Fruit fly (Drosophila melanogaster): ENCODE measurements around the gene sloth2.

sloth2 gene

dm6 chrX:6985182-6985851 lies 25.8 kb upstream of the sloth2 start (continued):
- peak; percentile 37 for TF ChIP-seq B-H1 (GFP tag; IDR thresholded peaks at IDR 0.05)
- TF ChIP-seq tgo (GFP tag; IDR thresholded peaks at IDR 0.05): peak; percentile 71
- peak; percentile 90 for TF ChIP-seq gsb-n (tag; optimal IDR thresholded peaks at IDR 0.05)
- TF ChIP-seq CG7963 (GFP tag; IDR thresholded peaks at IDR 0.05; ENCODE audit: partially characterized antibody): peak; percentile 60; the same call in 1 of the 3 replicates
- peak; percentile 50 for TF ChIP-seq D (optimal IDR thresholded peaks at IDR 0.05)
- TF ChIP-seq D (GFP tag; optimal IDR thresholded peaks at IDR 0.05): peak; percentile 79
- TF ChIP-seq salm (tag; optimal IDR thresholded peaks at IDR 0.05): peak; percentile 62
- peak; percentile 77 for TF ChIP-seq trem (tag; optimal IDR thresholded peaks at IDR 0.05)
- peak in 1 of 2 experiments; percentile 91 for TF ChIP-seq eve (GFP tag; optimal IDR thresholded peaks at IDR 0.05)
- no peak for TF ChIP-seq wek (GFP tag; optimal IDR thresholded peaks at IDR 0.05)
- peak; percentile 66 for TF ChIP-seq slbo (GFP tag; IDR thresholded peaks at IDR 0.05)
- peak; percentile 88 for TF ChIP-seq CG2202 (tag; optimal IDR thresholded peaks at IDR 0.05)
- TF ChIP-seq zfh2 (GFP tag; optimal IDR thresholded peaks at IDR 0.05): peak; percentile 71
- peak; percentile 58 for TF ChIP-seq psq (GFP tag; optimal IDR thresholded peaks at IDR 0.05)
- peak; percentile 40 for TF ChIP-seq HHEX (GFP tag; optimal IDR thresholded peaks at IDR 0.05)
- TF ChIP-seq Mrtf (GFP tag; IDR thresholded peaks at IDR 0.05): no peak; the same call in 2 of the 3 replicates
- peak in 1 of 2 experiments; percentile 70 for TF ChIP-seq Eip74EF (GFP tag; optimal IDR thresholded peaks at IDR 0.05)
- TF ChIP-seq bbx (GFP tag; IDR thresholded peaks at IDR 0.05; ENCODE audit: partially characterized antibody): peak; percentile 86
- peak; percentile 43; the same call in 1 of the 4 replicates for TF ChIP-seq Gug (GFP tag; IDR thresholded peaks at IDR 0.05)
- peak; percentile 54 for TF ChIP-seq CG9609 (GFP tag; optimal IDR thresholded peaks at IDR 0.05)
- TF ChIP-seq luna (GFP tag; optimal IDR thresholded peaks at IDR 0.05): no peak
- TF ChIP-seq Camta (GFP tag; optimal IDR thresholded peaks at IDR 0.05): peak; percentile 80
- peak; percentile 74; the same call in 2 of the 3 replicates for TF ChIP-seq Opbp (GFP tag; IDR thresholded peaks at IDR 0.05; ENCODE audit: partially characterized antibody)
- peak; percentile 86 for TF ChIP-seq CG2678 (tag; optimal IDR thresholded peaks at IDR 0.05)
- TF ChIP-seq tup (GFP tag; optimal IDR thresholded peaks at IDR 0.05): peak; percentile 54
- TF ChIP-seq NC2α (GFP tag; optimal IDR thresholded peaks at IDR 0.05): peak; percentile 43
- TF ChIP-seq CG11504 (tag; optimal IDR thresholded peaks at IDR 0.05): peak; percentile 79
- peak; percentile 80 for TF ChIP-seq pnt (GFP tag; optimal IDR thresholded peaks at IDR 0.05)
- no peak for TF ChIP-seq pita (GFP tag; optimal IDR thresholded peaks at IDR 0.05)
- peak; percentile 1 for TF ChIP-seq pzg (GFP tag; optimal IDR thresholded peaks at IDR 0.05)
- TF ChIP-seq CG7928 (GFP tag; optimal IDR thresholded peaks at IDR 0.05): no peak
- TF ChIP-seq CG15011 (GFP tag; optimal IDR thresholded peaks at IDR 0.05): peak; percentile 42
- no peak for TF ChIP-seq CG7987 (GFP tag; optimal IDR thresholded peaks at IDR 0.05)
- peak; percentile 88 for TF ChIP-seq CG15601 (tag; optimal IDR thresholded peaks at IDR 0.05)
- TF ChIP-seq inv (GFP tag; IDR thresholded peaks at IDR 0.05; ENCODE audit: partially characterized antibody): peak; percentile 42; the same call in 1 of the 2 replicates
- peak; percentile 79 for TF ChIP-seq Spps (tag; optimal IDR thresholded peaks at IDR 0.05)
- peak; percentile 51 to 74 for TF ChIP-seq Hr51 (GFP tag; optimal IDR thresholded peaks at IDR 0.05)
- TF ChIP-seq CkIIα-i1 (GFP tag; IDR thresholded peaks at IDR 0.05): no peak
- no peak; the same call in 2 of the 3 replicates for TF ChIP-seq CG34422 (GFP tag; IDR thresholded peaks at IDR 0.05)
- TF ChIP-seq unpg (GFP tag; optimal IDR thresholded peaks at IDR 0.05): peak; percentile 82
- TF ChIP-seq CG18476 (GFP tag; optimal IDR thresholded peaks at IDR 0.05): peak; percentile 60
- TF ChIP-seq CG9876 (GFP tag; optimal IDR thresholded peaks at IDR 0.05): peak; percentile 60
- TF ChIP-seq CG17328 (GFP tag; IDR thresholded peaks at IDR 0.05): peak; percentile 82
- peak; percentile 10 for TF ChIP-seq CG6854 (GFP tag; optimal IDR thresholded peaks at IDR 0.05)
- TF ChIP-seq gcm2 (GFP tag; optimal IDR thresholded peaks at IDR 0.05): peak; percentile 57
- TF ChIP-seq Hr39 (optimal IDR thresholded peaks at IDR 0.05): no peak
- no peak for TF ChIP-seq Adf1 (GFP tag; IDR thresholded peaks at IDR 0.05)
- peak; percentile 76 for TF ChIP-seq PHDP (tag; optimal IDR thresholded peaks at IDR 0.05)
- TF ChIP-seq gce (GFP tag; IDR thresholded peaks at IDR 0.05): peak; percentile 73
